Fruit fly (Drosophila melanogaster): Measurements from ENCODE around the gene Pten.

Pten gene

dm6 chr2L:10265129-10265528 lies 4.3 kb upstream of the Pten start, which contains the start of gene Mob3 (continued):
- no peak for TF ChIP-seq lilli (GFP tag; optimal IDR thresholded peaks at IDR 0.05)
- TF ChIP-seq Doc3 (GFP tag; IDR thresholded peaks at IDR 0.05; ENCODE audit: partially characterized antibody): no peak
- TF ChIP-seq CG34224 (GFP tag; IDR thresholded peaks at IDR 0.05; ENCODE audit: partially characterized antibody): 0 out of 3 replicates have a peak, but pooled peaks have one; percentile 54
- TF ChIP-seq cad (GFP tag; optimal IDR thresholded peaks at IDR 0.05): no peak
- no peak for TF ChIP-seq CG12155 (GFP tag; optimal IDR thresholded peaks at IDR 0.05)
- TF ChIP-seq CG2712 (tag; optimal IDR thresholded peaks at IDR 0.05): peak; percentile 22
- TF ChIP-seq CG9817 (tag; optimal IDR thresholded peaks at IDR 0.05): no peak
- no peak for TF ChIP-seq bsh (GFP tag; optimal IDR thresholded peaks at IDR 0.05)
- TF ChIP-seq corto (GFP tag; optimal IDR thresholded peaks at IDR 0.05): no peak
- TF ChIP-seq Usf (GFP tag; optimal IDR thresholded peaks at IDR 0.05): no peak
- peak; percentile 0 for TF ChIP-seq CG34376 (GFP tag; optimal IDR thresholded peaks at IDR 0.05)
- TF ChIP-seq Sin3A (optimal IDR thresholded peaks at IDR 0.05): no peak
- no peak for TF ChIP-seq Gsc (GFP tag; IDR thresholded peaks at IDR 0.05)
- TF ChIP-seq CG14710 (tag; optimal IDR thresholded peaks at IDR 0.05): no peak
- peak; percentile 70 for TF ChIP-seq Dref (GFP tag; IDR thresholded peaks at IDR 0.05)
- no peak for TF ChIP-seq bowl (GFP tag; IDR thresholded peaks at IDR 0.05)
- TF ChIP-seq Abd-B (GFP tag; optimal IDR thresholded peaks at IDR 0.05): no peak
- no peak for TF ChIP-seq CG4424 (GFP tag; optimal IDR thresholded peaks at IDR 0.05)
- no peak for TF ChIP-seq CG1792 (GFP tag; optimal IDR thresholded peaks at IDR 0.05)
- no peak for TF ChIP-seq Xbp1 (GFP tag; optimal IDR thresholded peaks at IDR 0.05)
- no peak for TF ChIP-seq Sox100B (GFP tag; optimal IDR thresholded peaks at IDR 0.05)
- TF ChIP-seq CG4404 (GFP tag; IDR thresholded peaks at IDR 0.05): no peak
- TF ChIP-seq lbe (GFP tag; optimal IDR thresholded peaks at IDR 0.05): peak; percentile 51
- TF ChIP-seq CG3995 (GFP tag; optimal IDR thresholded peaks at IDR 0.05): no peak
- no peak for TF ChIP-seq CG7357 (GFP tag; IDR thresholded peaks at IDR 0.05)
- TF ChIP-seq CG16779 (GFP tag; IDR thresholded peaks at IDR 0.05): no peak
- TF ChIP-seq CG17186 (GFP tag; optimal IDR thresholded peaks at IDR 0.05): no peak
- no peak for TF ChIP-seq CoRest (tag; optimal IDR thresholded peaks at IDR 0.05)
- TF ChIP-seq trh (GFP tag; optimal IDR thresholded peaks at IDR 0.05): no peak
- TF ChIP-seq CG18476 (GFP tag; optimal IDR thresholded peaks at IDR 0.05): no peak
- TF ChIP-seq pfk (GFP tag; optimal IDR thresholded peaks at IDR 0.05): peak; percentile 95
- TF ChIP-seq ham (GFP tag; IDR thresholded peaks at IDR 0.05): no peak
- TF ChIP-seq ab (GFP tag; optimal IDR thresholded peaks at IDR 0.05): no peak
- no peak for TF ChIP-seq tna (GFP tag; IDR thresholded peaks at IDR 0.05; ENCODE audit: partially characterized antibody)
- no peak for TF ChIP-seq vvl (GFP tag; IDR thresholded peaks at IDR 0.05)
- no peak for TF ChIP-seq GATAe (GFP tag; conservative IDR thresholded peaks at IDR 0.05)
- no peak for TF ChIP-seq CG11085 (GFP tag; IDR thresholded peaks at IDR 0.05)
- TF ChIP-seq HLH3B (GFP tag; IDR thresholded peaks at IDR 0.05): no peak
- TF ChIP-seq Six4 (GFP tag; optimal IDR thresholded peaks at IDR 0.05): no peak
- TF ChIP-seq CG6654 (GFP tag; optimal IDR thresholded peaks at IDR 0.05): no peak
- no peak for TF ChIP-seq gsb (GFP tag; IDR thresholded peaks at IDR 0.05)
- no peak for TF ChIP-seq CG1832 (GFP tag; optimal IDR thresholded peaks at IDR 0.05)
- TF ChIP-seq CG6683 (GFP tag; optimal IDR thresholded peaks at IDR 0.05): no peak
- no peak for TF ChIP-seq Sox102F (GFP tag; optimal IDR thresholded peaks at IDR 0.05)
- TF ChIP-seq HLH54F (GFP tag; optimal IDR thresholded peaks at IDR 0.05): no peak
- TF ChIP-seq sna (GFP tag; IDR thresholded peaks at IDR 0.05; ENCODE audit: partially characterized antibody): 0 out of 2 replicates have a peak, but pooled peaks have one; percentile 24
- TF ChIP-seq crp (GFP tag; optimal IDR thresholded peaks at IDR 0.05): no peak
- peak; percentile 35; the same call in 1 of the 2 replicates for TF ChIP-seq unc-4 (GFP tag; IDR thresholded peaks at IDR 0.05; ENCODE audit: partially characterized antibody)
- TF ChIP-seq NC2β (GFP tag; optimal IDR thresholded peaks at IDR 0.05): no peak
- no peak for TF ChIP-seq CG9876 (GFP tag; optimal IDR thresholded peaks at IDR 0.05)
- TF ChIP-seq Dad (GFP tag; optimal IDR thresholded peaks at IDR 0.05): no peak
- no peak for TF ChIP-seq CG8281 (tag; optimal IDR thresholded peaks at IDR 0.05)
